Fruit fly (Drosophila melanogaster): ENCODE results near the gene Cog4.

- TF ChIP-seq insv (optimal IDR thresholded peaks at IDR 0.05) (no peak), Sin3A (optimal IDR thresholded peaks at IDR 0.05) (no peak)
These were observed 11.2 kb upstream of the Cog4 start for dm6 chr2L:10499608-10500007.
